Fruit fly (Drosophila melanogaster): ENCODE results near the gene CG17078.

Gene CG17078

DNA sequence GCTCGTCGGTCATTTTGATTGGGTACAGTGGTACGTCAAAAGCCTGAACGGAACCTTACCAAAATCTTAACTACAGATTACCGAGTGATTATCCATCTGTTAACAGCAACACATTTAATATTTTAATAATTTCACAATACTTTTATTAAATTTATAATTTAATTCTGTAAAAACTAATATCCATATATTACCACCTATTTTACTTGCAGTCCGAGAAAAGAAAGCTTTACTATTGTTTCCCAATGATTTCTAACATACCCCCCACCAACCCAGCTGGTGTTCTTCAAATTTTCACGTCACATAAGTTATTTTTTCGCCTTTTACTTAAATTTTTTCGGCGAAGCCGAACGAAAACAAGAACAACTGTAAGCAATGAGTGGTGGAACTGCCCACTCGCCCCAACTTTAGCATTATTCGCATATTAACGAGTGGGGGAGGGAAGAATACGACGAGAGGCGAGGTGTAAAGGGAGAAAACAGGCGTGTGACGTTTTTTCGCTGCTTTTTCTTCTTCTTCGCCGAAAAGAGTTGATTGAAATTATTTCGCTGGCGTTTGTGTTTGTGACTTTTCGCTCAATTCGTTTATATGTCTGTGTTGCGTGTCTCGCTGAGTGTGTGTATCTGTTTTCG, 30.1 kb downstream of the CG17078 start (continued):
- TF ChIP-seq prd (optimal IDR thresholded peaks at IDR 0.05) (no peak), prd (GFP tag; IDR thresholded peaks at IDR 0.05) (peak; percentile 43), fu2 (GFP tag; optimal IDR thresholded peaks at IDR 0.05) (no peak), Deaf1 (tag; optimal IDR thresholded peaks at IDR 0.05) (peak; percentile 45), Rfx (GFP tag; IDR thresholded peaks at IDR 0.05) (peak; percentile 75), CG18599 (GFP tag; optimal IDR thresholded peaks at IDR 0.05) (peak; percentile 89), Dip3 (GFP tag; optimal IDR thresholded peaks at IDR 0.05) (no peak), cad (GFP tag; optimal IDR thresholded peaks at IDR 0.05) (no peak), lilli (GFP tag; optimal IDR thresholded peaks at IDR 0.05) (peak; percentile 46), MESR4 (GFP tag; optimal IDR thresholded peaks at IDR 0.05) (no peak), Abd-B (GFP tag; optimal IDR thresholded peaks at IDR 0.05) (peak; percentile 15), dysf (GFP tag; IDR thresholded peaks at IDR 0.05) (peak; percentile 58), sc (optimal IDR thresholded peaks at IDR 0.05) (no peak), sc (GFP tag; optimal IDR thresholded peaks at IDR 0.05) (peak; percentile 0), Mrtf (GFP tag; IDR thresholded peaks at IDR 0.05) (no peak), ara (GFP tag; IDR thresholded peaks at IDR 0.05) (no peak), CG7786 (GFP tag; optimal IDR thresholded peaks at IDR 0.05) (peak; percentile 39), CG11723 (GFP tag; optimal IDR thresholded peaks at IDR 0.05) (peak; percentile 29), CG10565 (GFP tag; optimal IDR thresholded peaks at IDR 0.05) (no peak), Hmr (GFP tag; optimal IDR thresholded peaks at IDR 0.05) (peak; percentile 83), wor (GFP tag; IDR thresholded peaks at IDR 0.05) (no peak), lola (GFP tag; optimal IDR thresholded peaks at IDR 0.05) (peak in 1 of 3 experiments; percentile 27), CG6854 (GFP tag; optimal IDR thresholded peaks at IDR 0.05) (peak; percentile 54), unpg (GFP tag; optimal IDR thresholded peaks at IDR 0.05) (peak; percentile 50), CG9609 (GFP tag; optimal IDR thresholded peaks at IDR 0.05) (peak; percentile 6), bsh (GFP tag; optimal IDR thresholded peaks at IDR 0.05) (peak; percentile 41 to 54), crp (GFP tag; optimal IDR thresholded peaks at IDR 0.05) (no peak), CG3847 (GFP tag; IDR thresholded peaks at IDR 0.05) (peak; percentile 45; the same call in 1 of the 2 replicates), maf-S (GFP tag; optimal IDR thresholded peaks at IDR 0.05) (no peak), CG13775 (GFP tag; optimal IDR thresholded peaks at IDR 0.05) (peak; percentile 69), psq (GFP tag; optimal IDR thresholded peaks at IDR 0.05) (peak; percentile 27), phol (tag; optimal IDR thresholded peaks at IDR 0.05) (peak; percentile 49), eve (GFP tag; optimal IDR thresholded peaks at IDR 0.05) (no peak), ro (GFP tag; IDR thresholded peaks at IDR 0.05) (no peak), CG11695 (GFP tag; IDR thresholded peaks at IDR 0.05) (peak; percentile 57; the same call in 1 of the 3 replicates), bab2 (GFP tag; optimal IDR thresholded peaks at IDR 0.05) (no peak), Sox102F (GFP tag; optimal IDR thresholded peaks at IDR 0.05) (peak; percentile 52), p53 (GFP tag; optimal IDR thresholded peaks at IDR 0.05) (no peak), Hr3 (GFP tag; optimal IDR thresholded peaks at IDR 0.05) (peak; percentile 33), cg (GFP tag; optimal IDR thresholded peaks at IDR 0.05) (peak; percentile 56), CG15011 (GFP tag; optimal IDR thresholded peaks at IDR 0.05) (peak; percentile 53), klu (GFP tag; IDR thresholded peaks at IDR 0.05) (peak; percentile 42), CG13424 (tag; optimal IDR thresholded peaks at IDR 0.05) (peak; percentile 45), slp2 (GFP tag; optimal IDR thresholded peaks at IDR 0.05) (no peak), CG12155 (GFP tag; optimal IDR thresholded peaks at IDR 0.05) (peak; percentile 99), Ada2b (GFP tag; IDR thresholded peaks at IDR 0.05) (peak; percentile 33; the same call in 1 of the 2 replicates), CG2712 (tag; optimal IDR thresholded peaks at IDR 0.05) (peak; percentile 54), ftz-f1 (GFP tag; optimal IDR thresholded peaks at IDR 0.05) (peak; percentile 8), Usf (GFP tag; optimal IDR thresholded peaks at IDR 0.05) (peak; percentile 19), HLH4C (GFP tag; IDR thresholded peaks at IDR 0.05; ENCODE audit: partially characterized antibody) (no peak)
